Fruit fly (Drosophila melanogaster) whole organism, adult: Measurements from ENCODE around the gene Cyp4ae1.

ENCODE experiments used
- CG14711 ChIP-seq: fragments of 200-800 bp; sonication (Bioruptor generic); optimal IDR thresholded peaks from 2 replicates; lab custom pipeline; 2018; ENCODE audit warnings: missing biosample characterization, mild to moderate bottlenecking, missing genetic modification characterization, moderate library complexity
- CG33017 ChIP-seq: fragments of 200-800 bp; sonication (Bioruptor generic); optimal IDR thresholded peaks from 2 replicates; lab custom pipeline; 2018; ENCODE audit warnings: missing biosample characterization, mild to moderate bottlenecking, missing genetic modification characterization, moderate library complexity
- kay ChIP-seq: fragments of 200-800 bp; sonication (Bioruptor generic); peaks from one replicate; lab custom pipeline; 2016; ENCODE audit warnings: missing biosample characterization, missing genetic modification characterization, borderline replicate concordance

dm6 chrX:2149478-2149877, 29.3 kb upstream of the Cyp4ae1 start, which contains the start of gene bcn92:
- no peak for TF ChIP-seq kay (GFP tag; lab: Kevin White, UChicago)
- no peak for TF ChIP-seq CG33017 (tag; lab: Kevin White, UChicago)
- peak; percentile 53 for TF ChIP-seq CG14711 (tag; lab: Kevin White, UChicago)
